Worm (Caenorhabditis elegans) whole organism, L4/young adult: ENCODE data around the gene btf-1.

Experiments used
- W03F9.2 ChIP-seq: fragments of 150-350 bp; optimal IDR thresholded peaks from 2 replicates; lab custom pipeline; 2014; ENCODE audit warnings: missing biosample characterization, missing genetic modification characterization
- dao-5 ChIP-seq: sonication (generic microtip); optimal IDR thresholded peaks from 2 replicates; lab custom pipeline; 2016; ENCODE audit warnings: missing genotype, missing genetic modification characterization, moderate library complexity, missing compliant biosample characterization
- him-1 ChIP-seq: sonication (generic microtip); optimal IDR thresholded peaks from 2 replicates; lab custom pipeline; 2016; ENCODE audit warnings: missing genotype, missing genetic modification reagents, missing genetic modification characterization, missing compliant biosample characterization

btf-1 gene

ce11 chrII:13184129-13184528, 15.8 kb upstream of the btf-1 start, which contains the start of gene W09H1.3:
Gene W09H1.3, plus strand, starts transcription at chrII:13184429.
- no peak for TF ChIP-seq him-1 (tag; lab: Kevin White, UChicago)
- no peak for TF ChIP-seq dao-5 (tag; lab: Kevin White, UChicago)
- no peak for TF ChIP-seq W03F9.2 (tag; lab: Kevin White, UChicago)

DNA sequence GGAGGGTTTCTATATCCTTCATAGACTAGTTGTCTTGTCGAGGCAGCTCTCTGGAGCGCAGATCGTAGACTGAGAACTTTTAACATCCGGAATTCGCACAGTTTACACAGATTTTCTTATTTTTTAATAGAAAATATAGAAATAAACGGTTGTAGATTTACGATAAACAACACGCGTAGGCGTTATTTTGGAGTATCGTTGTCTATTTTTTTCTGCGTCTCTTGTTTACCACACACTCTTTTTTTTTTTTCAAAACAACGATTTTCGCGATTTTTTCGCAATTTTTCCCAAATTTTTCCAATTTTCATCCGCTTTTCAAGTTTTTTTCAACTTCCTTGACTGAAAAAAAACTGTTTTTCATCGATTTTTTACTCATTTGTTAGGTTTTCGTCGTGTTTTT, 12.8 kb upstream of the btf-1 start, which contains the start of gene mecr-1:
TSS of gene mecr-1 (minus strand) at position 127 of the 400 bp plus-strand sequence.
- TF ChIP-seq W03F9.2 (tag; lab: Kevin White, UChicago) (peak; percentile 49), dao-5 (tag; lab: Kevin White, UChicago) (no peak)

- TF ChIP-seq dao-5 (tag; lab: Kevin White, UChicago) (no peak), W03F9.2 (tag; lab: Kevin White, UChicago) (no peak), him-1 (tag; lab: Kevin White, UChicago) (no peak)
These were observed 11.9 kb upstream of the btf-1 start for ce11 chrII:13188084-13188483.

ce11 chrII:13189363-13189762, 10.6 kb upstream of the btf-1 start:
- no peak for TF ChIP-seq dao-5 (tag; lab: Kevin White, UChicago)
- TF ChIP-seq W03F9.2 (tag; lab: Kevin White, UChicago): no peak
- TF ChIP-seq him-1 (tag; lab: Kevin White, UChicago): no peak

ce11 chrII:13190412-13190811, 9.6 kb upstream of the btf-1 start:
- no peak for TF ChIP-seq him-1 (tag; lab: Kevin White, UChicago)
- no peak for TF ChIP-seq dao-5 (tag; lab: Kevin White, UChicago)
- TF ChIP-seq W03F9.2 (tag; lab: Kevin White, UChicago): no peak

DNA sequence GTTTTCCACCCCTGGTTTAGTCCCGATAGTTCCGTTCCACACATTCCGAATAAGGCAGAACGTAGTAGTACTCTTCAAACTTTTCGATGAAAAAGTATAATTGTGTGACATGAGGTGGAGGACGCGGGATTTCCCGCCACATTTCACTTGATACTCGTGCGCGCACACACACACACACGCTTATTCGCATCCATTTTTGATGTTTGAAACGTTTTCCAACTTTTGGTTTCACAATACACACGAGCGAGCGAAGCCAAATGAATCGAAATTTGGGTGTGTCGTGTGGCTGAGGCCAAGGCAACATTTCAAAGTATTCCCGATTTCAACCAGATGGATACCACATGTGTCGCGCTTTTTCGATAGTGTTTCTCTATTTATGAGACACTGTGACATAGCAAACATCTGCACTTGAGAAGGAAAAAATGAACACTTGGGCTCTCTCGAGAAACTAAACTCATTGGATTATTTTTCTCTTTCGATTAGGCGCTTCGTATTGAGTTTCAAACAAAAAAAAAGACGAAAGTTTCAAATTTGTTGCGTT, 6.3 kb upstream of the btf-1 start:
- TF ChIP-seq him-1 (tag; lab: Kevin White, UChicago) (no peak), dao-5 (tag; lab: Kevin White, UChicago) (no peak), W03F9.2 (tag; lab: Kevin White, UChicago) (no peak)

DNA sequence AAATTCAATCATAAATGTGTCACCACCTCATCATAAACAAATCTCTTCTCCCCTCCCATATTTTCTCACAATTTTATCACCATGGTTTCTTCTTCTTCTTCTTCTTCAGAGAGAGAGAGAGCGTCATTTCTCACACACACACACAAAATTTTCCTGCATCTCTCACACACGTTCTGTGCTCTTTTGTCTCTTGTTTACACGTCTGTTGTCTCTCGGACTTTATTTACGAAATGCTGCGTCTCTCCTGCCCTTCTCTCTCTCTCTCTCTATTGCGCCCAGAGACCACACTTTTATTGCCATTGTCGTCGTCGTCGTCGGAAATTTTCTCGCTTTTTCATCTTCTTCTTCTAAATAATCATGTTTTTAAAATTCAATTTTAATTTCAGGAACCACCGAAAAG, 4.8 kb upstream of the btf-1 start, which contains the start of gene lec-1:
TSS of gene lec-1 (plus strand) at position 387 of the 400 bp plus-strand sequence.
- TF ChIP-seq him-1 (tag; lab: Kevin White, UChicago) (no peak), W03F9.2 (tag; lab: Kevin White, UChicago) (no peak), dao-5 (tag; lab: Kevin White, UChicago) (no peak)

- TF ChIP-seq him-1 (tag; lab: Kevin White, UChicago): no peak
- no peak for TF ChIP-seq W03F9.2 (tag; lab: Kevin White, UChicago)
- no peak for TF ChIP-seq dao-5 (tag; lab: Kevin White, UChicago)
These were observed 4.1 kb upstream of the btf-1 start for ce11 chrII:13195706-13196417.

DNA sequence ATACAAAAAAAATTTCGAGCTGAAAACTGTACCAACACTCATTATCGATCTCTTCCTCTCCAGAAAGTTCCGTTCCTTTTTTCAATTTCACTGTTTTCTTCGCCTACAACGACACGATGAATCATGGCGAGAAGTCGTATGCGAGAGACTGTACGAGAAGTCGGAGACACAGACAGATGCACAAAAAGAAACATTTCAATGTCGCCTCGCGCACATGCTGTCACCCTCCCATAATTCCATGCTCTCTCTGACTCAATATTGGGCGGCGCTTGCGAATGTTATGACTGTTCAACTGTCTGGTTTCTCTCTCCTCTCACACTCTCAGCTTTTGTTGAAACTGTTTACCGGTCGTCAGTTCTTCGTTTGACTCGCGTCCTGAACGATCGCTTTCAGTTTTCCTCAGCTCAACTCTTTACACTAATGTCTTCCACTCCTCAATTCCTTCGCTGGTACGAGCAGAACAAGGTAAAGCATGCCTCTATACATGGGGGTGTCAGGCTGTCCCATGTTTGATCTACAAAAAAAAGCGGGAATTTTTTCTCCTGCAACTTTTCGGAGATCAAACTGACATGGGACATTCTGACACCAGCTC, 3.2 kb upstream of the btf-1 start:
- no peak for TF ChIP-seq W03F9.2 (tag; lab: Kevin White, UChicago)
- no peak for TF ChIP-seq him-1 (tag; lab: Kevin White, UChicago)
- no peak for TF ChIP-seq dao-5 (tag; lab: Kevin White, UChicago)

DNA sequence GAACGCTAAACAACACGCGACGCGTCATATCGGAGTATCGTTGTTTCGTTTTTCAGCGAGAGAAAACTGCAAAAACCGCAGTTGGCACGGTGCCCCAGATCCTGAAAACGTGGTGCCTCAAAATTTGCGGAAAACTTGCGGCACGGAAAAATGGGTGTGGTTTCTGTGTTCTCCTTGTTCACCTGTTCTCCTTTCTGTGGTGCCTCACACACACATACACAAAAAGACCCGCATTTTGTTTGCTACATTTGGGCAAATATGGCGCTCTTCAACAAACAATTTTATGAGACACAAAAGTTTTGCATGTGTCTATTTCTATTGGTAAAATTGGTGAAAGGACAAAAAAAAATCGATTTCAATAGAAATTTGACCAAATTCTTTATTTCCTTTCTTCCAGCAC, 1.1 kb upstream of the btf-1 start:
- TF ChIP-seq W03F9.2 (tag; lab: Kevin White, UChicago) (no peak), dao-5 (tag; lab: Kevin White, UChicago) (no peak), him-1 (tag; lab: Kevin White, UChicago) (no peak)

- no peak for TF ChIP-seq dao-5 (tag; lab: Kevin White, UChicago)
These were observed 15.8 kb downstream of the btf-1 start, which contains the start of gene F15D4.2 for ce11 chrII:13215792-13216191. Gene F15D4.2, plus strand, starts transcription at chrII:13216092.

- TF ChIP-seq W03F9.2 (tag; lab: Kevin White, UChicago) (no peak), dao-5 (tag; lab: Kevin White, UChicago) (no peak), him-1 (tag; lab: Kevin White, UChicago) (no peak)
These were observed 19.4 kb downstream of the btf-1 start for ce11 chrII:13219373-13219772.

ce11 chrII:13230489-13231196, 30.7 kb downstream of the btf-1 start:
- TF ChIP-seq him-1 (tag; lab: Kevin White, UChicago) (no peak), W03F9.2 (tag; lab: Kevin White, UChicago) (no peak), dao-5 (tag; lab: Kevin White, UChicago) (no peak)
